Worm (Caenorhabditis elegans) whole organism, mixed stage, embryonic: ENCODE results near the gene hgap-2.

ENCODE experiments used
- M03D4.4 ChIP-seq: sonication (generic microtip); optimal IDR thresholded peaks from 2 replicates; lab custom pipeline; 2017; ENCODE audit warnings: mild to moderate bottlenecking, missing genetic modification characterization, missing compliant biosample characterization
- blmp-1 ChIP-seq: fragments of 150-350 bp; optimal IDR thresholded peaks from 2 replicates; lab custom pipeline; 2014; ENCODE audit warnings: missing biosample characterization, missing genetic modification characterization
- elt-1 ChIP-seq: sonication (generic microtip); optimal IDR thresholded peaks from 2 replicates; lab custom pipeline; 2017; ENCODE audit warnings: missing genetic modification characterization, mild to moderate bottlenecking, missing compliant biosample characterization, antibody characterized with exemption, moderate library complexity, borderline replicate concordance; ENCODE audit not compliant: insufficient read depth
- elt-3 ChIP-seq: fragments of 150-350 bp; optimal IDR thresholded peaks from 2 replicates; lab custom pipeline; 2014; ENCODE audit warnings: missing biosample characterization, missing genetic modification characterization
- lin-13 ChIP-seq: fragments of 150-350 bp; optimal IDR thresholded peaks from 2 replicates; lab custom pipeline; 2014; ENCODE audit warnings: missing biosample characterization, missing genetic modification characterization
- lsy-2 ChIP-seq: fragments of 150-350 bp; optimal IDR thresholded peaks from 2 replicates; lab custom pipeline; 2014; ENCODE audit warnings: missing biosample characterization, missing genetic modification characterization
- mab-5 ChIP-seq: fragments of 150-350 bp; optimal IDR thresholded peaks from 2 replicates; lab custom pipeline; 2014; ENCODE audit warnings: missing biosample characterization, missing genetic modification characterization
- nhr-12 ChIP-seq: fragments of 150-350 bp; optimal IDR thresholded peaks from 2 replicates; lab custom pipeline; 2014; ENCODE audit warnings: missing biosample characterization, missing genetic modification characterization
- nhr-76 ChIP-seq: sonication (generic microtip); optimal IDR thresholded peaks from 2 replicates; lab custom pipeline; 2017; ENCODE audit warnings: missing biosample characterization, missing genetic modification characterization
- sem-2 ChIP-seq: fragments of 200-800 bp; sonication (Bioruptor generic); optimal IDR thresholded peaks from 2 replicates; lab custom pipeline; 2018; ENCODE audit warnings: mild to moderate bottlenecking, missing genetic modification characterization, missing compliant biosample characterization
- snpc-4 ChIP-seq: fragments of 150-350 bp; optimal IDR thresholded peaks from 2 replicates; lab custom pipeline; 2014; ENCODE audit warnings: missing biosample characterization, missing genetic modification characterization
- unc-62 ChIP-seq: fragments of 150-350 bp; optimal IDR thresholded peaks from 2 replicates; lab custom pipeline; 2014; ENCODE audit warnings: missing biosample characterization, missing genetic modification reagents, missing genetic modification characterization
- ztf-11 ChIP-seq: fragments of 150-350 bp; optimal IDR thresholded peaks from 2 replicates; lab custom pipeline; 2014; ENCODE audit warnings: missing biosample characterization, missing genetic modification characterization

- TF ChIP-seq nhr-76 (tag; lab: Kevin White, UChicago) = no peak
- TF ChIP-seq nhr-12 = no peak
- no peak for TF ChIP-seq snpc-4 (tag; lab: Kevin White, UChicago)
- no peak for TF ChIP-seq M03D4.4 (tag; lab: Kevin White, UChicago)
- no peak for TF ChIP-seq elt-3 (tag; lab: Kevin White, UChicago)
- TF ChIP-seq unc-62 (GFP tag; lab: Kevin White, UChicago) = no peak
- TF ChIP-seq lin-13 = no peak
- TF ChIP-seq mab-5 (tag; lab: Kevin White, UChicago) = no peak
- TF ChIP-seq ztf-11 (tag; lab: Kevin White, UChicago) = no peak
- no peak for TF ChIP-seq lsy-2
- no peak for TF ChIP-seq sem-2 (GFP tag; lab: Kevin White, UChicago)
- TF ChIP-seq elt-1 (tag; lab: Kevin White, UChicago) = no peak
- TF ChIP-seq blmp-1 (tag; lab: Kevin White, UChicago) = no peak
These were observed 791 bp downstream of the hgap-2 start for ce11 chrII:8683933-8684332.
